Fruit fly (Drosophila melanogaster) whole organism, prepupa: ENCODE measurements around the gene dati.

Experiments
- Ets96B ChIP-seq: fragments of 200-800 bp; optimal IDR thresholded peaks from 2 replicates; lab custom pipeline; 2019; ENCODE audit warnings: missing biosample characterization, mild to moderate bottlenecking, missing genetic modification characterization, moderate library complexity
- fd85E ChIP-seq: fragments of 200-800 bp; sonication (Bioruptor generic); optimal IDR thresholded peaks from 3 replicates; lab custom pipeline; 2016; ENCODE audit warnings: missing biosample characterization, missing genetic modification characterization
- vri ChIP-seq: fragments of 200-800 bp; sonication (Bioruptor generic); optimal IDR thresholded peaks from 3 replicates; lab custom pipeline; 2016; ENCODE audit warnings: missing biosample characterization, mild to moderate bottlenecking, missing genetic modification characterization

DNA sequence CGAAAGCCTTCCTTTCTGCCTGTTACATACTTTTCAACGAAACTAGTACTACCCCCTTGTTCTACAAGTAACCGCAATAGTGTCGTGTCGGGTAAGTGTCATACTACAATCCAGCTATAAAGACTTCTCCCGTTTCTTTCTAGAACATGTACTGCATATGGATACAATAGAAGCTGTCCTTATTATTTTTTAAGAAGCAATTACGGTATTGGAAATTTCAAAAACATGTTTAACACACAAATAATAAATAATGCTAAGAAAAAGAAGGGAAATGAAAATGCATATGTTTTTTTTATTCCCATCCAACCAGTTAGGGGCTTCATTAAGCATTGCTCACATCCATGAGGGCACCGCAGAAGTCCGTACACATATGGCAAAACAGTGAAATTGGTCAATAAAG, 34.1 kb upstream of the dati start:
- TF ChIP-seq Ets96B (no peak), vri (no peak), fd85E (GFP tag; lab: Kevin White, UChicago) (no peak)
